Worm (Caenorhabditis elegans) whole organism, L2 larva: ENCODE data around the gene R09H10.2.

Experiments used
- C34F6.9 ChIP-seq: fragments of 150-350 bp; optimal IDR thresholded peaks from 2 replicates; lab custom pipeline; 2014; ENCODE audit warnings: missing biosample characterization, missing genetic modification characterization
- R02D3.7 ChIP-seq: fragments of 150-350 bp; optimal IDR thresholded peaks from 2 replicates; lab custom pipeline; 2014; ENCODE audit warnings: missing biosample characterization, missing genetic modification characterization
- Y55F3AM.14 ChIP-seq: fragments of 200-800 bp; sonication (Bioruptor generic); optimal IDR thresholded peaks from 2 replicates; lab custom pipeline; 2018; ENCODE audit warnings: mild to moderate bottlenecking, missing genetic modification characterization, missing compliant biosample characterization
- ZK546.5 ChIP-seq: sonication (generic microtip); optimal IDR thresholded peaks from 2 replicates; lab custom pipeline; 2017; ENCODE audit warnings: missing biosample characterization, missing genetic modification characterization
- aly-2 ChIP-seq: fragments of 150-350 bp; optimal IDR thresholded peaks from 2 replicates; lab custom pipeline; 2014; ENCODE audit warnings: missing biosample characterization, missing genetic modification characterization
- crh-2 ChIP-seq: sonication (generic microtip); optimal IDR thresholded peaks from 2 replicates; lab custom pipeline; 2017; ENCODE audit warnings: missing biosample characterization, missing genetic modification characterization
- dmd-4 ChIP-seq: sonication (generic microtip); optimal IDR thresholded peaks from 2 replicates; lab custom pipeline; 2017; ENCODE audit warnings: missing biosample characterization, missing genetic modification characterization
- elt-1 ChIP-seq: fragments of 150-350 bp; optimal IDR thresholded peaks from 2 replicates; lab custom pipeline; 2014; ENCODE audit warnings: missing biosample characterization, missing genetic modification characterization
- elt-3 ChIP-seq: sonication (generic microtip); optimal IDR thresholded peaks from 2 replicates; lab custom pipeline; 2017; ENCODE audit warnings: missing biosample characterization, missing genetic modification characterization
- fos-1 ChIP-seq: fragments of 150-350 bp; optimal IDR thresholded peaks from 2 replicates; lab custom pipeline; 2014; ENCODE audit warnings: missing biosample characterization, missing genetic modification characterization
- gmeb-1 ChIP-seq: fragments of 150-350 bp; optimal IDR thresholded peaks from 2 replicates; lab custom pipeline; 2014; ENCODE audit warnings: missing biosample characterization, missing genetic modification characterization
- lin-11 ChIP-seq: fragments of 150-350 bp; sonication (generic microtip); optimal IDR thresholded peaks from 2 replicates; lab custom pipeline; 2014; ENCODE audit warnings: missing biosample characterization, missing genetic modification characterization, inconsistent platforms, mixed read lengths
- lin-13 ChIP-seq: fragments of 150-350 bp; optimal IDR thresholded peaks from 2 replicates; lab custom pipeline; 2014; ENCODE audit warnings: missing biosample characterization, missing genetic modification reagents, missing genetic modification characterization
- lsy-2 ChIP-seq, 2 experiments: fragments of 150-350 bp in 1 of 2; sonication (generic microtip) in 1 of 2; optimal IDR thresholded peaks; 2 replicates each; lab custom pipeline; 2014 to 2017; ENCODE audit warnings: missing biosample characterization in 2 of 2, missing genetic modification characterization in 2 of 2
- mbf-1 ChIP-seq: sonication (generic microtip); optimal IDR thresholded peaks from 2 replicates; lab custom pipeline; 2017; ENCODE audit warnings: missing biosample characterization, missing genetic modification characterization
- mdl-1 ChIP-seq, 2 experiments: fragments of 150-350 bp in 1 of 2; sonication (generic microtip) in 1 of 2; optimal IDR thresholded peaks; 2 replicates each; lab custom pipeline; 2017; ENCODE audit warnings: missing biosample characterization in 2 of 2, missing genetic modification characterization in 2 of 2
- nhr-10 ChIP-seq: sonication (generic microtip); optimal IDR thresholded peaks from 2 replicates; lab custom pipeline; 2017; ENCODE audit warnings: missing biosample characterization, missing genetic modification characterization
- nhr-11 ChIP-seq: fragments of 150-350 bp; optimal IDR thresholded peaks from 2 replicates; lab custom pipeline; 2014; ENCODE audit warnings: missing biosample characterization, missing genetic modification characterization
- nhr-12 ChIP-seq: fragments of 150-350 bp; optimal IDR thresholded peaks from 2 replicates; lab custom pipeline; 2014; ENCODE audit warnings: missing biosample characterization, missing genetic modification characterization
- nhr-129 ChIP-seq: fragments of 150-350 bp; optimal IDR thresholded peaks from 2 replicates; lab custom pipeline; 2014; ENCODE audit warnings: missing biosample characterization, missing genetic modification characterization
- nhr-23 ChIP-seq: fragments of 150-350 bp; optimal IDR thresholded peaks from 2 replicates; lab custom pipeline; 2014; ENCODE audit warnings: missing biosample characterization, missing genetic modification reagents, missing genetic modification characterization
- nhr-237 ChIP-seq: fragments of 150-350 bp; optimal IDR thresholded peaks from 2 replicates; lab custom pipeline; 2014; ENCODE audit warnings: missing biosample characterization, missing genetic modification characterization
- nhr-6 ChIP-seq: fragments of 150-350 bp; optimal IDR thresholded peaks from 2 replicates; lab custom pipeline; 2014; ENCODE audit warnings: missing biosample characterization, missing genetic modification characterization
- nhr-77 ChIP-seq: fragments of 150-350 bp; optimal IDR thresholded peaks from 2 replicates; lab custom pipeline; 2014; ENCODE audit warnings: missing biosample characterization, missing genetic modification characterization
- skn-1 ChIP-seq: sonication (generic microtip); optimal IDR thresholded peaks from 2 replicates; lab custom pipeline; 2017; ENCODE audit warnings: missing biosample characterization, missing genetic modification characterization
- sma-3 ChIP-seq: sonication (generic microtip); optimal IDR thresholded peaks from 2 replicates; lab custom pipeline; 2016; ENCODE audit warnings: missing genetic modification reagents, missing genetic modification characterization, missing compliant biosample characterization
- sma-9 ChIP-seq, 2 experiments: fragments of 150-350 bp in 1 of 2; sonication (generic microtip) in 1 of 2; optimal IDR thresholded peaks; 2 replicates each; lab custom pipeline; 2014 to 2016; ENCODE audit warnings: missing genetic modification characterization in 2 of 2, mild to moderate bottlenecking in 1 of 2, missing biosample characterization in 1 of 2, missing compliant biosample characterization in 1 of 2, missing genetic modification reagents in 1 of 2, moderate library complexity in 1 of 2
- snpc-4 ChIP-seq: fragments of 150-350 bp; optimal IDR thresholded peaks from 2 replicates; lab custom pipeline; 2014; ENCODE audit warnings: missing biosample characterization, missing genetic modification characterization
- unc-39 ChIP-seq: fragments of 150-350 bp; optimal IDR thresholded peaks from 2 replicates; lab custom pipeline; 2014; ENCODE audit warnings: missing biosample characterization, missing genetic modification characterization
- zag-1 ChIP-seq: fragments of 150-350 bp; optimal IDR thresholded peaks from 2 replicates; lab custom pipeline; 2014; ENCODE audit warnings: missing biosample characterization, missing genetic modification characterization
- ztf-1 ChIP-seq: fragments of 200-800 bp; sonication (Bioruptor generic); conservative IDR thresholded peaks from 2 replicates; pipeline ENCODE4 v1.3.6; 2022; ENCODE audit warnings: missing genetic modification characterization, missing compliant biosample characterization
- ztf-11 ChIP-seq: sonication (generic microtip); optimal IDR thresholded peaks from 2 replicates; lab custom pipeline; 2017; ENCODE audit warnings: missing biosample characterization, missing genetic modification characterization
- ztf-4 ChIP-seq: fragments of 150-350 bp; optimal IDR thresholded peaks from 2 replicates; lab custom pipeline; 2014; ENCODE audit warnings: missing biosample characterization, missing genetic modification characterization

Gene R09H10.2

DNA sequence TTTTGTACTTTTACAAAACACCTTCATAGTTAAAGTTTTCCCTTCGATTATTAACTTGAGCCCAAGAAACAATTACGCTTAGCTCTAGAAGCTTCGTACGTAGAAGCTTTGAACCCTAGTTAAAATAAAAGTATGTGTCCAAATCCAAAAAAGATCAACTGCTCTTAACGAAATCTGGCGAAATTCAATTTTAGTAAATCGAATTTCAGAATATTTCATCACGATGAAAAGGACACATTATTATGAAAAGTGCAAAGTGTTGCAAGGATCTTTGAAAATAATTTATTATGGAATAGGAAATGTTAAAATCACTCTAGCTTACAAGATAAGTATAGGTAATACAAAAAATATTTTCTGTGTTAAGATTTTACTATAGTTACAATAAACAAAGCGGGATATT is 37.5 kb upstream of the R09H10.2 start:
- TF ChIP-seq lsy-2 (tag; optimal IDR thresholded peaks at IDR 0.05; lab: Kevin White, UChicago) (no peak), C34F6.9 (tag; lab: Kevin White, UChicago) (no peak), nhr-6 (tag; lab: Kevin White, UChicago) (no peak), nhr-23 (tag; lab: Kevin White, UChicago) (no peak), fos-1 (tag; lab: Kevin White, UChicago) (no peak), nhr-11 (tag; lab: Kevin White, UChicago) (no peak), snpc-4 (tag; lab: Kevin White, UChicago) (no peak), crh-2 (tag; lab: Kevin White, UChicago) (no peak), elt-1 (tag; lab: Kevin White, UChicago) (no peak), sma-3 (GFP tag; lab: Kevin White, UChicago) (no peak), sma-9 (GFP tag; optimal IDR thresholded peaks at IDR 0.05; lab: Kevin White, UChicago) (no peak), sma-9 (tag; optimal IDR thresholded peaks at IDR 0.05; lab: Kevin White, UChicago) (no peak), Y55F3AM.14 (no peak)

DNA sequence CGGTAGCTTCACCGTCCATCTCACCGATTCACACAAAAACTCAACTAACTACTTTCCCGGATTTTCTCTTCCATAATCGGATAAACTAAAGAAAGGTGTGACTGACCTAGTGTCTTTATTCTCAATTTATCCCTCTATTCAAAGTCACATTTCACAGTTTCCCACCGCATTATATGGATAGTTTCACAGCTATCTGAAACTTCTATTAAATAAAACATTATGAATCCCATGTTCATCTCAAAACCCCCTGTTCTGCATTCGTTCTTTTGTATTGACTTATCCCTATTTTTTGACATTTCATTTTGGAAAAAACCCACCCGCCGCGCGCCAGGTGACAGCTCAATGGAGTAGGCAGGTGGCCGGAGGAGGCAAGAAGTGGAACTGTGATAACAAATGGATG is 34.9 kb upstream of the R09H10.2 start:
- no peak for TF ChIP-seq nhr-237 (tag; lab: Kevin White, UChicago)
- no peak for TF ChIP-seq C34F6.9 (tag; lab: Kevin White, UChicago)
- TF ChIP-seq sma-9 (GFP tag; optimal IDR thresholded peaks at IDR 0.05; lab: Kevin White, UChicago), result no peak
- no peak for TF ChIP-seq sma-9 (tag; optimal IDR thresholded peaks at IDR 0.05; lab: Kevin White, UChicago)
- no peak for TF ChIP-seq zag-1 (tag; lab: Kevin White, UChicago)
- no peak for TF ChIP-seq nhr-10 (tag; lab: Kevin White, UChicago)
- no peak for TF ChIP-seq dmd-4
- no peak for TF ChIP-seq nhr-12 (tag; lab: Kevin White, UChicago)
- no peak for TF ChIP-seq ZK546.5 (tag; lab: Kevin White, UChicago)
- TF ChIP-seq ztf-11 (tag; lab: Kevin White, UChicago), result no peak
- TF ChIP-seq lin-13, result no peak
- TF ChIP-seq elt-1 (tag; lab: Kevin White, UChicago), result no peak
- no peak for TF ChIP-seq unc-39 (tag; lab: Kevin White, UChicago)
- TF ChIP-seq gmeb-1 (tag; lab: Kevin White, UChicago), result no peak
- no peak for TF ChIP-seq skn-1 (tag; lab: Kevin White, UChicago)
- TF ChIP-seq ztf-1, result no peak
- TF ChIP-seq lsy-2 (tag; optimal IDR thresholded peaks at IDR 0.05; lab: Kevin White, UChicago), result no peak
- TF ChIP-seq mbf-1 (tag; lab: Kevin White, UChicago), result no peak
- TF ChIP-seq lin-11 (tag; lab: Kevin White, UChicago), result no peak

DNA sequence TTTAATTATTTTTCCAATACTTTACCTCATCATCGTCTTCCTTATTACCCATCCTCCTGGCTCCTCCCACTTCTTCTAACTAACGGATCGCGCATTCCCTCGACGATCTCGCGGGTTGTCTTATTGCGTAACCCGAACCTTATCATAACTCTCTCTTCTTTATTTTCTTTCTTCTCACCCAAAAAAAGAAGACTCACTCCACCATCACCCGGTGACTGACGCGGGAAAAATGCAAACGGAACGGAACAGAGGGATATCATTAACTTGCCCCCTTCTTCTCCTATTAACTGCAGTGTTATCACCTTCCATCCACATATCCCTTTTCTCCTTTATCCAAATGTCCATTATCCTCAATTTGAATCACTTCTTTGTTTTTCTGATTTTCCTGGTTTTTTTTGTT is 32.7 kb upstream of the R09H10.2 start:
- TF ChIP-seq nhr-129 (tag; lab: Kevin White, UChicago) (no peak), fos-1 (tag; lab: Kevin White, UChicago) (peak; percentile 4), ztf-11 (tag; lab: Kevin White, UChicago) (no peak), R02D3.7 (no peak)
- TF ChIP-seq, all 48 proteins: peak for 1

DNA sequence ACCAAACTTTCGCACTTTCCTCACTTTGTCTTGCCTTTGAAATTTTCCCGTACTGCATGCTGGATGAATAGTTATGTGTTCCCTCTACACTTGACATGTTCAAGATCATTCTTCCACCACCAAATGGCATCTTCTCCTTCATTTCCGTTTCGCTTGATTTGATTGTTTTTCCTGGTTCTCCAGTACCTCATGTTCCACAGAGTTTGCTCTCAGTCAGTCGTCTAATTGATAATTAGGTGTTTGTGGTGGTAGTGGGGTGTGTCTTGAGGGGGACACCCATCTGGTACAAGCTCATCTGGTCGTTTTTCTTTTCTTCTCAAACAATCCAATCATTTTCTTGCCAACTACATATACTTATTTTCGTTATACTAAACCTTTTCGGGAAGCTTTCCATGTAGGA is 31.7 kb upstream of the R09H10.2 start:
- TF ChIP-seq mdl-1 (tag; optimal IDR thresholded peaks at IDR 0.05; lab: Kevin White, UChicago) (no peak), mbf-1 (tag; lab: Kevin White, UChicago) (no peak), sma-9 (GFP tag; optimal IDR thresholded peaks at IDR 0.05; lab: Kevin White, UChicago) (no peak), sma-9 (tag; optimal IDR thresholded peaks at IDR 0.05; lab: Kevin White, UChicago) (no peak)
- TF ChIP-seq, all 48 proteins: peak for 0

DNA sequence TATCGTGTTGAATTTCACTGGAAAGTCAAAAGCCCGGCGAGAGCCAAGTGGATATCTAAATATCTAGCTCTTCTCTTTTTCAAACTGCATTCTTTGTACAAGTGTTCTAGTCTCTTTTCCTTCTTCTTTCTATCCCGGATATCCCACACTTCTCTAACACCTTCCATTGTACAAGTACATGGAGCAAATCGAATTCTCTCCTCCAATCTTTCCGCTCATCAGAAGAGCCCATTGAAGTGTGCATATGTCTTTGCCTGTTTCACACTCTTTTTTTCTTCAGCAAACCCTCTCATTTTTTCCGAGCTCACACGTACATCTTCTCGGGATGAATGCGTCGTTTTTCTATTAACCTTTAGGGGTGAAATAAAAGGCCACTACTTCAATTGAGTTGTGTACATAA is 29.3 kb upstream of the R09H10.2 start:
- no peak for TF ChIP-seq gmeb-1 (tag; lab: Kevin White, UChicago)
- no peak for TF ChIP-seq unc-39 (tag; lab: Kevin White, UChicago)
- no peak for TF ChIP-seq sma-3 (GFP tag; lab: Kevin White, UChicago)
- no peak for TF ChIP-seq ztf-1
- TF ChIP-seq elt-3, result no peak
- no peak for TF ChIP-seq aly-2 (tag; lab: Kevin White, UChicago)
- no peak for TF ChIP-seq ztf-4 (tag; lab: Kevin White, UChicago)
- TF ChIP-seq nhr-77 (tag; lab: Kevin White, UChicago), result no peak
- no peak for TF ChIP-seq ztf-11 (tag; lab: Kevin White, UChicago)
